Worm (Caenorhabditis elegans) whole organism, midembryonic: ENCODE data around the gene col-102.

Experiments used
- T22C8.4 ChIP-seq: fragments of 200-800 bp; sonication (Bioruptor generic); IDR thresholded peaks from 2 replicates; pipeline ENCODE4 v1.3.6; 2022; ENCODE audit warnings: missing genetic modification characterization, missing compliant biosample characterization
- cog-1 ChIP-seq: sonication (generic microtip); optimal IDR thresholded peaks from 2 replicates; lab custom pipeline; 2016; ENCODE audit warnings: missing genetic modification characterization, missing compliant biosample characterization
- flt-1 ChIP-seq: fragments of 200-800 bp; sonication (Bioruptor generic); IDR thresholded peaks from 2 replicates; pipeline ENCODE4 v1.3.6; 2022; ENCODE audit warnings: missing genetic modification characterization, missing compliant biosample characterization
- klf-2 ChIP-seq: fragments of 200-800 bp; sonication (Bioruptor generic); conservative IDR thresholded peaks from 2 replicates; pipeline ENCODE4 v1.3.6; 2022; ENCODE audit warnings: missing genetic modification reagents, missing genetic modification characterization, missing compliant biosample characterization
- med-1 ChIP-seq: sonication (generic microtip); optimal IDR thresholded peaks from 2 replicates; lab custom pipeline; 2017; ENCODE audit warnings: missing genetic modification characterization, mild to moderate bottlenecking, missing compliant biosample characterization, antibody characterized with exemption, missing genetic modification reagents; ENCODE audit not compliant: insufficient read depth
- ref-1 ChIP-seq: fragments of 200-800 bp; sonication (Bioruptor generic); conservative IDR thresholded peaks from 2 replicates; pipeline ENCODE4 v1.3.6; 2022; ENCODE audit warnings: missing genetic modification reagents, missing genetic modification characterization, missing compliant biosample characterization
- tab-1 ChIP-seq: fragments of 200-800 bp; sonication (Bioruptor generic); IDR thresholded peaks from 2 replicates; pipeline ENCODE4 v1.3.6; 2022; ENCODE audit warnings: missing genetic modification characterization, missing compliant biosample characterization
- ztf-23 ChIP-seq: fragments of 200-800 bp; sonication (Bioruptor generic); IDR thresholded peaks from 2 replicates; pipeline ENCODE4 v1.3.6; 2022; ENCODE audit warnings: missing genetic modification reagents, missing genetic modification characterization, missing compliant biosample characterization
- ztf-29 ChIP-seq: fragments of 200-800 bp; sonication (Bioruptor generic); IDR thresholded peaks from 2 replicates; pipeline ENCODE4 v1.3.6; 2022; ENCODE audit warnings: missing genetic modification reagents, missing genetic modification characterization, missing compliant biosample characterization

- TF ChIP-seq flt-1 (GFP tag; lab: Robert Waterston, UW) (no peak), tab-1 (GFP tag; lab: Robert Waterston, UW) (no peak), ztf-23 (GFP tag; lab: Robert Waterston, UW) (no peak), klf-2 (GFP tag; lab: Robert Waterston, UW) (no peak), cog-1 (tag; lab: Kevin White, UChicago) (no peak), med-1 (GFP tag; lab: Kevin White, UChicago) (no peak), ref-1 (GFP tag; lab: Robert Waterston, UW) (no peak), ztf-29 (no peak), T22C8.4 (GFP tag; lab: Robert Waterston, UW) (no peak)
Measured at ce11 chrIV:596292-596952, 7.8 kb upstream of the col-102 start, which contains the start of the genes C18H7.7 and C18H7.11.
